Fruit fly (Drosophila melanogaster): ENCODE measurements around the gene E2f2.

E2f2 gene

DNA sequence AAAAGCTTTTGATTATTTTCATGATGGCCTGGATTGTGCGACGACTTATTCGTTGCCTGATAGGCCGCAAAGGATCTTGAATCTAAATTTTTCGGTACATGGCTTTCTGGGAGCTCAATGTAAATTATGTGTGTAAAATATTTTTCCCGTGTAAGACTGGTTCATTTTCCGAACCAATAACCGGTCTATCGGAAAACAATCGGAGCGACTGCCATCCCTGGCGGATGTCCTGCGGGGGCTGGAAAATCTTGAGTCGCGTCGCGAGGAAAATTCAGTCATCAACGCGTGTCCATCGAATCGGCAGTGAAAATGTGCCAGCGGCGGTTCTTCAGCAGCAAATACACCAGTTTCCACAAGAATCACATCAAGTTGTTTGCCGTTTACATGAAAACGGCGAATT is 52.2 kb downstream of the E2f2 start, which contains the start of the genes CG46307 and Nhe2:
Gene CG46307 (plus strand): TSS at position 243 of the 400 bp plus-strand sequence.
Gene Nhe2 (plus strand): TSS at position 243 of the 400 bp plus-strand sequence.
- TF ChIP-seq psq (optimal IDR thresholded peaks at IDR 0.05) (no peak), Myc (optimal IDR thresholded peaks at IDR 0.05) (no peak), ttk (optimal IDR thresholded peaks at IDR 0.05) (no peak), h (optimal IDR thresholded peaks at IDR 0.05) (no peak), Sin3A (optimal IDR thresholded peaks at IDR 0.05) (no peak), insv (optimal IDR thresholded peaks at IDR 0.05) (no peak)

Measured in Kc167 (cell line).